Worm (Caenorhabditis elegans) whole organism, young adult: Measurements from ENCODE around the gene rsd-3.
A peak's percentile ranks its signal among the peaks of the same experiment; 100 is the strongest.

Experiments
- B0019.2 ChIP-seq: fragments of 200-800 bp; sonication (Bioruptor generic); conservative IDR thresholded peaks from 2 replicates; pipeline ENCODE4 v1.3.6; 2022; ENCODE audit warnings: missing genetic modification reagents, missing genetic modification characterization, missing compliant biosample characterization
- B0035.1 ChIP-seq: sonication (generic microtip); optimal IDR thresholded peaks from 2 replicates; lab custom pipeline; 2016; ENCODE audit warnings: missing genetic modification characterization, mild to moderate bottlenecking, missing compliant biosample characterization, missing genotype, missing genetic modification reagents
- B0261.1 ChIP-seq: sonication (generic microtip); optimal IDR thresholded peaks from 2 replicates; lab custom pipeline; 2016; ENCODE audit warnings: mild to moderate bottlenecking, missing genetic modification characterization, moderate library complexity, missing compliant biosample characterization
- B0336.3 ChIP-seq: fragments of 200-800 bp; sonication (Bioruptor generic); IDR thresholded peaks from 2 replicates; pipeline ENCODE4 v1.3.6; 2022; ENCODE audit warnings: missing genetic modification characterization, missing compliant biosample characterization
- C06A6.2 ChIP-seq: fragments of 200-800 bp; sonication (Bioruptor generic); conservative IDR thresholded peaks from 2 replicates; pipeline ENCODE4 v1.3.6; 2022; ENCODE audit warnings: missing genetic modification characterization, missing compliant biosample characterization
- F10E7.11 ChIP-seq: sonication (generic microtip); optimal IDR thresholded peaks from 2 replicates; lab custom pipeline; 2017; ENCODE audit warnings: mild to moderate bottlenecking, missing genetic modification characterization, moderate library complexity, missing compliant biosample characterization
- F22D6.2 ChIP-seq: sonication (generic microtip); optimal IDR thresholded peaks from 2 replicates; lab custom pipeline; 2016; ENCODE audit warnings: mild to moderate bottlenecking, missing genetic modification characterization, missing compliant biosample characterization
- F23B12.7 ChIP-seq: sonication (generic microtip); optimal IDR thresholded peaks from 2 replicates; lab custom pipeline; 2017; ENCODE audit warnings: missing genetic modification characterization, mild to moderate bottlenecking, missing compliant biosample characterization, antibody characterized with exemption, moderate library complexity; ENCODE audit not compliant: insufficient read depth
- F55B11.4 ChIP-seq: sonication (generic microtip); optimal IDR thresholded peaks from 2 replicates; lab custom pipeline; 2016; ENCODE audit warnings: missing compliant biosample characterization, missing genetic modification characterization, borderline replicate concordance; ENCODE audit not compliant: insufficient read depth
- F57A8.1 ChIP-seq: fragments of 200-800 bp; sonication (Bioruptor generic); optimal IDR thresholded peaks from 2 replicates; lab custom pipeline; 2018; ENCODE audit warnings: mild to moderate bottlenecking, missing genetic modification characterization, moderate library complexity, missing compliant biosample characterization
- T07F8.4 ChIP-seq: sonication (generic microtip); optimal IDR thresholded peaks from 2 replicates; lab custom pipeline; 2016; ENCODE audit warnings: mild to moderate bottlenecking, missing genetic modification characterization, moderate library complexity, missing compliant biosample characterization
- T26A5.8 ChIP-seq: sonication (generic microtip); optimal IDR thresholded peaks from 2 replicates; lab custom pipeline; 2016; ENCODE audit warnings: missing genetic modification characterization, missing compliant biosample characterization
- Y53F4B.3 ChIP-seq: fragments of 200-800 bp; sonication (Bioruptor generic); IDR thresholded peaks from 2 replicates; pipeline ENCODE4 v1.3.6; 2022; ENCODE audit warnings: missing genetic modification reagents, missing genetic modification characterization, missing compliant biosample characterization
- Y53G8AR.9 ChIP-seq: fragments of 200-800 bp; sonication (Bioruptor generic); conservative IDR thresholded peaks from 2 replicates; pipeline ENCODE4 v1.3.6; 2022; ENCODE audit warnings: missing genetic modification reagents, missing genetic modification characterization, missing compliant biosample characterization
- Y67H2A.10 ChIP-seq: fragments of 200-800 bp; sonication (Bioruptor generic); conservative IDR thresholded peaks from 2 replicates; pipeline ENCODE4 v1.3.6; 2022; ENCODE audit warnings: missing genetic modification reagents, missing genetic modification characterization, missing compliant biosample characterization
- ZK185.1 ChIP-seq: sonication (generic microtip); optimal IDR thresholded peaks from 2 replicates; lab custom pipeline; 2016; ENCODE audit warnings: mild to moderate bottlenecking, missing genetic modification characterization, missing compliant biosample characterization; ENCODE audit not compliant: poor library complexity, severe bottlenecking
- ama-1 ChIP-seq, 3 experiments: fragments of 150-350 bp in 1 of 3; sonication (generic microtip) in 2 of 3; optimal IDR thresholded peaks; 2 replicates each; lab custom pipeline; 2014 to 2018; ENCODE audit warnings: missing biosample characterization in 2 of 3, missing genetic modification characterization in 2 of 3, missing genetic modification reagents in 2 of 3
- attf-5 ChIP-seq: fragments of 200-800 bp; sonication (Bioruptor generic); optimal IDR thresholded peaks from 2 replicates; lab custom pipeline; 2018; ENCODE audit warnings: mild to moderate bottlenecking, missing genetic modification characterization, missing compliant biosample characterization
- cebp-2 ChIP-seq: fragments of 200-800 bp; sonication (Bioruptor generic); IDR thresholded peaks from 2 replicates; pipeline ENCODE4 v1.3.6; 2022; ENCODE audit warnings: missing genetic modification characterization, missing compliant biosample characterization
- ceh-27 ChIP-seq: fragments of 200-800 bp; sonication (Bioruptor generic); optimal IDR thresholded peaks from 2 replicates; lab custom pipeline; 2018; ENCODE audit warnings: mild to moderate bottlenecking, missing genetic modification characterization, moderate library complexity, missing compliant biosample characterization
- ceh-58 ChIP-seq: fragments of 200-800 bp; sonication (Bioruptor generic); IDR thresholded peaks from 2 replicates; pipeline ENCODE4 v1.3.6; 2022; ENCODE audit warnings: missing genetic modification characterization, missing compliant biosample characterization
- dox-1 ChIP-seq: fragments of 200-800 bp; sonication (Bioruptor generic); IDR thresholded peaks from 2 replicates; pipeline ENCODE4 v1.3.6; 2022; ENCODE audit warnings: missing genetic modification reagents, missing genetic modification characterization, missing compliant biosample characterization
- efl-1 ChIP-seq: fragments of 150-350 bp; optimal IDR thresholded peaks from 2 replicates; lab custom pipeline; 2014; ENCODE audit warnings: missing biosample characterization, missing genetic modification reagents, missing genetic modification characterization
- egl-18 ChIP-seq: fragments of 200-800 bp; sonication (Bioruptor generic); IDR thresholded peaks from 2 replicates; pipeline ENCODE4 v1.3.6; 2022; ENCODE audit warnings: missing genetic modification reagents, missing genetic modification characterization, missing compliant biosample characterization
- ekl-4 ChIP-seq: fragments of 200-800 bp; sonication (Bioruptor generic); IDR thresholded peaks from 2 replicates; pipeline ENCODE4 v1.3.6; 2022; ENCODE audit warnings: missing genetic modification reagents, missing genetic modification characterization, missing compliant biosample characterization
- ets-4 ChIP-seq: fragments of 200-800 bp; sonication (Bioruptor generic); optimal IDR thresholded peaks from 2 replicates; lab custom pipeline; 2018; ENCODE audit warnings: mild to moderate bottlenecking, missing genetic modification characterization, missing compliant biosample characterization
- gei-17 ChIP-seq: fragments of 200-800 bp; sonication (Bioruptor generic); optimal IDR thresholded peaks from 2 replicates; lab custom pipeline; 2018; ENCODE audit warnings: mild to moderate bottlenecking, missing genetic modification characterization, missing compliant biosample characterization
- hlh-12 ChIP-seq: sonication (generic microtip); optimal IDR thresholded peaks from 2 replicates; lab custom pipeline; 2016; ENCODE audit warnings: missing genetic modification characterization, missing compliant biosample characterization
- hmg-20 ChIP-seq: fragments of 200-800 bp; sonication (Bioruptor generic); IDR thresholded peaks from 2 replicates; pipeline ENCODE4 v1.3.6; 2022; ENCODE audit warnings: missing genetic modification reagents, missing genetic modification characterization, missing compliant biosample characterization
- madf-6 ChIP-seq: fragments of 200-800 bp; sonication (Bioruptor generic); IDR thresholded peaks from 2 replicates; pipeline ENCODE4 v1.3.6; 2022; ENCODE audit warnings: missing genetic modification reagents, missing genetic modification characterization, missing compliant biosample characterization
- madf-8 ChIP-seq: fragments of 200-800 bp; sonication (Bioruptor generic); conservative IDR thresholded peaks from 2 replicates; pipeline ENCODE4 v1.3.6; 2022; ENCODE audit warnings: missing genetic modification reagents, missing genetic modification characterization, missing compliant biosample characterization
- mcd-1 ChIP-seq: fragments of 200-800 bp; sonication (Bioruptor generic); IDR thresholded peaks from 2 replicates; pipeline ENCODE4 v1.3.6; 2022; ENCODE audit warnings: missing genetic modification reagents, missing genetic modification characterization, missing compliant biosample characterization
- mes-4 ChIP-seq: sonication (generic microtip); optimal IDR thresholded peaks from 2 replicates; lab custom pipeline; 2016; ENCODE audit warnings: missing genotype, missing genetic modification characterization, missing compliant biosample characterization
- mxl-1 ChIP-seq: sonication (generic microtip); optimal IDR thresholded peaks from 2 replicates; lab custom pipeline; 2016; ENCODE audit warnings: missing genetic modification characterization, missing compliant biosample characterization
- nfya-1 ChIP-seq: sonication (generic microtip); optimal IDR thresholded peaks from 2 replicates; lab custom pipeline; 2017; ENCODE audit warnings: antibody characterized with exemption, missing compliant biosample characterization, missing genetic modification characterization, borderline replicate concordance; ENCODE audit not compliant: insufficient read depth
- nhr-179 ChIP-seq: sonication (generic microtip); optimal IDR thresholded peaks from 2 replicates; lab custom pipeline; 2016; ENCODE audit warnings: mild to moderate bottlenecking, missing genetic modification characterization, missing compliant biosample characterization
- nhr-80 ChIP-seq: sonication (generic microtip); optimal IDR thresholded peaks from 2 replicates; lab custom pipeline; 2016; ENCODE audit warnings: missing genetic modification characterization, missing compliant biosample characterization
- nhr-90 ChIP-seq: sonication (generic microtip); optimal IDR thresholded peaks from 2 replicates; lab custom pipeline; 2016; ENCODE audit warnings: missing genotype, mild to moderate bottlenecking, missing genetic modification characterization, missing compliant biosample characterization
- rcor-1 ChIP-seq: fragments of 200-800 bp; sonication (Bioruptor generic); IDR thresholded peaks from 2 replicates; pipeline ENCODE4 v1.3.6; 2022; ENCODE audit warnings: missing genetic modification reagents, missing genetic modification characterization, missing compliant biosample characterization
- rec-8 ChIP-seq, 2 experiments: sonication (generic microtip); optimal IDR thresholded peaks; 2 replicates each; lab custom pipeline; 2016; ENCODE audit warnings: mild to moderate bottlenecking in 2 of 2, missing genetic modification characterization in 2 of 2, missing genetic modification reagents in 2 of 2, missing genotype in 2 of 2, missing biosample characterization in 1 of 2, missing compliant biosample characterization in 1 of 2, moderate library complexity in 1 of 2
- repo-1 ChIP-seq: sonication (generic microtip); optimal IDR thresholded peaks from 2 replicates; lab custom pipeline; 2017; ENCODE audit warnings: mild to moderate bottlenecking, missing genetic modification characterization, missing compliant biosample characterization
- rpc-1 ChIP-seq, 2 experiments: fragments of 150-350 bp in 1 of 2; sonication (generic microtip) in 1 of 2; optimal IDR thresholded peaks; 2 replicates each; lab custom pipeline; 2014 to 2018; ENCODE audit warnings: missing biosample characterization in 1 of 2, missing genetic modification characterization in 1 of 2, missing genetic modification reagents in 1 of 2, missing genotype in 1 of 2
- sea-2 ChIP-seq: fragments of 200-800 bp; sonication (Bioruptor generic); IDR thresholded peaks from 2 replicates; pipeline ENCODE4 v1.3.6; 2022; ENCODE audit warnings: missing genetic modification characterization, missing compliant biosample characterization
- somi-1 ChIP-seq: fragments of 200-800 bp; sonication (Bioruptor generic); optimal IDR thresholded peaks from 2 replicates; lab custom pipeline; 2018; ENCODE audit warnings: mild to moderate bottlenecking, missing genetic modification characterization, missing compliant biosample characterization
- sptf-2 ChIP-seq: fragments of 200-800 bp; sonication (Bioruptor generic); optimal IDR thresholded peaks from 2 replicates; lab custom pipeline; 2018; ENCODE audit warnings: mild to moderate bottlenecking, missing genetic modification characterization, missing compliant biosample characterization
- zfh-2 ChIP-seq: fragments of 200-800 bp; sonication (Bioruptor generic); conservative IDR thresholded peaks from 2 replicates; pipeline ENCODE4 v1.3.6; 2022; ENCODE audit warnings: missing genetic modification reagents, missing genetic modification characterization, missing compliant biosample characterization
- ztf-18 ChIP-seq: sonication (generic microtip); optimal IDR thresholded peaks from 2 replicates; lab custom pipeline; 2016; ENCODE audit warnings: missing genotype, mild to moderate bottlenecking, missing genetic modification characterization, missing compliant biosample characterization
- ztf-25 ChIP-seq: fragments of 200-800 bp; sonication (Bioruptor generic); IDR thresholded peaks from 2 replicates; pipeline ENCODE4 v1.3.6; 2022; ENCODE audit warnings: missing genetic modification reagents, missing genetic modification characterization, missing compliant biosample characterization

Gene rsd-3

ce11 chrX:11798057-11798555 is at the start of gene rsd-3:
TSS of gene rsd-3 (plus strand) at chrX:11798505.
- TF ChIP-seq C06A6.2: no peak
- no peak for TF ChIP-seq efl-1 (GFP tag; lab: Kevin White, UChicago)
- TF ChIP-seq rec-8 (tag; optimal IDR thresholded peaks at IDR 0.05; lab: Kevin White, UChicago): no peak
- no peak for TF ChIP-seq nfya-1 (tag; lab: Kevin White, UChicago)
- TF ChIP-seq cebp-2 (GFP tag; lab: Robert Waterston, UW): no peak
- TF ChIP-seq ekl-4 (GFP tag; lab: Robert Waterston, UW): no peak
- TF ChIP-seq hlh-12: no peak
- no peak for TF ChIP-seq sea-2 (GFP tag; lab: Robert Waterston, UW)
- no peak for TF ChIP-seq sptf-2 (GFP tag; lab: Kevin White, UChicago)
- TF ChIP-seq nhr-80: peak; percentile 78
- no peak for TF ChIP-seq ama-1 (optimal IDR thresholded peaks at IDR 0.05; lab: Kevin White, UChicago)
- no peak for TF ChIP-seq ama-1 (GFP tag; optimal IDR thresholded peaks at IDR 0.05; lab: Kevin White, UChicago)
- no peak for TF ChIP-seq T07F8.4
- peak; percentile 21 for TF ChIP-seq ceh-27
- no peak for TF ChIP-seq attf-5
- TF ChIP-seq F22D6.2: no peak
- TF ChIP-seq nhr-179 (tag; lab: Kevin White, UChicago): no peak
- no peak for TF ChIP-seq F57A8.1
- TF ChIP-seq B0261.1 (tag; lab: Kevin White, UChicago): no peak
- TF ChIP-seq zfh-2: peak; percentile 86
- TF ChIP-seq madf-8 (GFP tag; lab: Robert Waterston, UW): no peak
- no peak for TF ChIP-seq B0035.1
- no peak for TF ChIP-seq repo-1 (tag; lab: Kevin White, UChicago)
- TF ChIP-seq nhr-90: no peak
- TF ChIP-seq B0019.2 (GFP tag; lab: Robert Waterston, UW): no peak
- TF ChIP-seq egl-18 (GFP tag; lab: Robert Waterston, UW): no peak
- TF ChIP-seq ztf-18 (tag; lab: Kevin White, UChicago): peak; percentile 7
- TF ChIP-seq mcd-1: no peak; the same call in 1 of the 2 replicates
- TF ChIP-seq ets-4: no peak
- TF ChIP-seq dox-1: peak; percentile 69
- no peak for TF ChIP-seq T26A5.8 (tag; lab: Kevin White, UChicago)
- peak; percentile 17 for TF ChIP-seq ZK185.1 (tag; lab: Kevin White, UChicago)
- TF ChIP-seq ceh-58: no peak
- TF ChIP-seq mxl-1 (tag; lab: Kevin White, UChicago): no peak
- TF ChIP-seq hmg-20 (GFP tag; lab: Robert Waterston, UW): no peak
- TF ChIP-seq rpc-1 (optimal IDR thresholded peaks at IDR 0.05; lab: Kevin White, UChicago): no peak
- no peak for TF ChIP-seq rpc-1 (tag; optimal IDR thresholded peaks at IDR 0.05; lab: Kevin White, UChicago)
- TF ChIP-seq Y53G8AR.9 (GFP tag; lab: Robert Waterston, UW): no peak
- TF ChIP-seq F10E7.11 (tag; lab: Kevin White, UChicago): no peak
- no peak for TF ChIP-seq rcor-1 (GFP tag; lab: Robert Waterston, UW)
- TF ChIP-seq gei-17 (GFP tag; lab: Kevin White, UChicago): peak; percentile 5
- 0 out of 2 replicates have a peak, but pooled peaks have one; percentile 47 for TF ChIP-seq B0336.3 (GFP tag; lab: Robert Waterston, UW)
- TF ChIP-seq ztf-25 (GFP tag; lab: Robert Waterston, UW): no peak
- no peak for TF ChIP-seq F23B12.7
- TF ChIP-seq mes-4 (tag; lab: Kevin White, UChicago): no peak
- TF ChIP-seq somi-1 (GFP tag; lab: Kevin White, UChicago): peak; percentile 2
- no peak for TF ChIP-seq Y67H2A.10 (GFP tag; lab: Robert Waterston, UW)
- TF ChIP-seq Y53F4B.3 (GFP tag; lab: Robert Waterston, UW): no peak
- no peak for TF ChIP-seq F55B11.4
- no peak for TF ChIP-seq madf-6
